Worm (Caenorhabditis elegans) whole organism, L2 larva: ENCODE results near the gene srw-39.

Experiments
- C34F6.9 ChIP-seq: fragments of 150-350 bp; optimal IDR thresholded peaks from 2 replicates; lab custom pipeline; 2014; ENCODE audit warnings: missing biosample characterization, missing genetic modification characterization
- F13H6.1 ChIP-seq: sonication (generic microtip); optimal IDR thresholded peaks from 2 replicates; lab custom pipeline; 2016; ENCODE audit warnings: missing genetic modification characterization, missing compliant biosample characterization
- R02D3.7 ChIP-seq: fragments of 150-350 bp; optimal IDR thresholded peaks from 2 replicates; lab custom pipeline; 2014; ENCODE audit warnings: missing biosample characterization, missing genetic modification characterization
- Y55F3AM.14 ChIP-seq: fragments of 200-800 bp; sonication (Bioruptor generic); optimal IDR thresholded peaks from 2 replicates; lab custom pipeline; 2018; ENCODE audit warnings: mild to moderate bottlenecking, missing genetic modification characterization, missing compliant biosample characterization
- ZK546.5 ChIP-seq: sonication (generic microtip); optimal IDR thresholded peaks from 2 replicates; lab custom pipeline; 2017; ENCODE audit warnings: missing biosample characterization, missing genetic modification characterization
- alr-1 ChIP-seq: fragments of 150-350 bp; optimal IDR thresholded peaks from 2 replicates; lab custom pipeline; 2014; ENCODE audit warnings: missing biosample characterization, missing genetic modification characterization
- aly-2 ChIP-seq: fragments of 150-350 bp; optimal IDR thresholded peaks from 2 replicates; lab custom pipeline; 2014; ENCODE audit warnings: missing biosample characterization, missing genetic modification characterization
- ama-1 ChIP-seq: fragments of 150-350 bp; optimal IDR thresholded peaks from 2 replicates; lab custom pipeline; 2018; ENCODE audit warnings: inconsistent platforms
- blmp-1 ChIP-seq: sonication (generic microtip); optimal IDR thresholded peaks from 2 replicates; lab custom pipeline; 2017; ENCODE audit warnings: missing genetic modification characterization, mild to moderate bottlenecking, missing compliant biosample characterization, antibody characterized with exemption, moderate library complexity; ENCODE audit not compliant: insufficient read depth
- ceh-16 ChIP-seq: fragments of 150-350 bp; optimal IDR thresholded peaks from 2 replicates; lab custom pipeline; 2014; ENCODE audit warnings: missing biosample characterization, missing genetic modification characterization
- ceh-82 ChIP-seq: fragments of 150-350 bp; optimal IDR thresholded peaks from 2 replicates; lab custom pipeline; 2014; ENCODE audit warnings: missing biosample characterization, missing genetic modification characterization
- crh-2 ChIP-seq: sonication (generic microtip); optimal IDR thresholded peaks from 2 replicates; lab custom pipeline; 2017; ENCODE audit warnings: missing biosample characterization, missing genetic modification characterization
- dmd-4 ChIP-seq: sonication (generic microtip); optimal IDR thresholded peaks from 2 replicates; lab custom pipeline; 2017; ENCODE audit warnings: missing biosample characterization, missing genetic modification characterization
- egl-27 ChIP-seq: sonication (generic microtip); optimal IDR thresholded peaks from 3 replicates; lab custom pipeline; 2017; ENCODE audit warnings: missing biosample characterization, missing genetic modification reagents, missing genetic modification characterization
- elt-1 ChIP-seq: fragments of 150-350 bp; optimal IDR thresholded peaks from 2 replicates; lab custom pipeline; 2014; ENCODE audit warnings: missing biosample characterization, missing genetic modification characterization
- elt-3 ChIP-seq: sonication (generic microtip); optimal IDR thresholded peaks from 2 replicates; lab custom pipeline; 2017; ENCODE audit warnings: missing biosample characterization, missing genetic modification characterization
- fos-1 ChIP-seq: fragments of 150-350 bp; optimal IDR thresholded peaks from 2 replicates; lab custom pipeline; 2014; ENCODE audit warnings: missing biosample characterization, missing genetic modification characterization
- gmeb-1 ChIP-seq: fragments of 150-350 bp; optimal IDR thresholded peaks from 2 replicates; lab custom pipeline; 2014; ENCODE audit warnings: missing biosample characterization, missing genetic modification characterization
- lin-11 ChIP-seq: fragments of 150-350 bp; sonication (generic microtip); optimal IDR thresholded peaks from 2 replicates; lab custom pipeline; 2014; ENCODE audit warnings: missing biosample characterization, missing genetic modification characterization, inconsistent platforms, mixed read lengths
- lin-13 ChIP-seq: fragments of 150-350 bp; optimal IDR thresholded peaks from 2 replicates; lab custom pipeline; 2014; ENCODE audit warnings: missing biosample characterization, missing genetic modification reagents, missing genetic modification characterization
- lin-39 ChIP-seq: fragments of 150-350 bp; optimal IDR thresholded peaks from 2 replicates; lab custom pipeline; 2014; ENCODE audit warnings: missing biosample characterization, missing genetic modification reagents, missing genetic modification characterization
- lsy-2 ChIP-seq, 2 experiments: fragments of 150-350 bp in 1 of 2; sonication (generic microtip) in 1 of 2; optimal IDR thresholded peaks; 2 replicates each; lab custom pipeline; 2014 to 2017; ENCODE audit warnings: missing biosample characterization in 2 of 2, missing genetic modification characterization in 2 of 2
- mab-5 ChIP-seq: fragments of 150-350 bp; optimal IDR thresholded peaks from 2 replicates; lab custom pipeline; 2014; ENCODE audit warnings: missing biosample characterization, missing genetic modification characterization
- mbf-1 ChIP-seq: sonication (generic microtip); optimal IDR thresholded peaks from 2 replicates; lab custom pipeline; 2017; ENCODE audit warnings: missing biosample characterization, missing genetic modification characterization
- mdl-1 ChIP-seq, 2 experiments: fragments of 150-350 bp in 1 of 2; sonication (generic microtip) in 1 of 2; optimal IDR thresholded peaks; 2 replicates each; lab custom pipeline; 2017; ENCODE audit warnings: missing biosample characterization in 2 of 2, missing genetic modification characterization in 2 of 2
- nhr-11 ChIP-seq: fragments of 150-350 bp; optimal IDR thresholded peaks from 2 replicates; lab custom pipeline; 2014; ENCODE audit warnings: missing biosample characterization, missing genetic modification characterization
- nhr-12 ChIP-seq: fragments of 150-350 bp; optimal IDR thresholded peaks from 2 replicates; lab custom pipeline; 2014; ENCODE audit warnings: missing biosample characterization, missing genetic modification characterization
- nhr-129 ChIP-seq: fragments of 150-350 bp; optimal IDR thresholded peaks from 2 replicates; lab custom pipeline; 2014; ENCODE audit warnings: missing biosample characterization, missing genetic modification characterization
- nhr-21 ChIP-seq: fragments of 150-350 bp; optimal IDR thresholded peaks from 2 replicates; lab custom pipeline; 2014; ENCODE audit warnings: missing biosample characterization, missing genetic modification characterization
- nhr-23 ChIP-seq: fragments of 150-350 bp; optimal IDR thresholded peaks from 2 replicates; lab custom pipeline; 2014; ENCODE audit warnings: missing biosample characterization, missing genetic modification reagents, missing genetic modification characterization
- nhr-237 ChIP-seq: fragments of 150-350 bp; optimal IDR thresholded peaks from 2 replicates; lab custom pipeline; 2014; ENCODE audit warnings: missing biosample characterization, missing genetic modification characterization
- nhr-25 ChIP-seq: fragments of 150-350 bp; sonication (generic microtip); optimal IDR thresholded peaks from 3 replicates; lab custom pipeline; 2014; ENCODE audit warnings: missing biosample characterization, missing genetic modification characterization
- nhr-6 ChIP-seq: fragments of 150-350 bp; optimal IDR thresholded peaks from 2 replicates; lab custom pipeline; 2014; ENCODE audit warnings: missing biosample characterization, missing genetic modification characterization
- nhr-77 ChIP-seq: fragments of 150-350 bp; optimal IDR thresholded peaks from 2 replicates; lab custom pipeline; 2014; ENCODE audit warnings: missing biosample characterization, missing genetic modification characterization
- sem-4 ChIP-seq: fragments of 150-350 bp; optimal IDR thresholded peaks from 2 replicates; lab custom pipeline; 2014; ENCODE audit warnings: missing biosample characterization, missing genetic modification reagents, missing genetic modification characterization
- skn-1 ChIP-seq: sonication (generic microtip); optimal IDR thresholded peaks from 2 replicates; lab custom pipeline; 2017; ENCODE audit warnings: missing biosample characterization, missing genetic modification characterization
- sma-3 ChIP-seq: sonication (generic microtip); optimal IDR thresholded peaks from 2 replicates; lab custom pipeline; 2016; ENCODE audit warnings: missing genetic modification reagents, missing genetic modification characterization, missing compliant biosample characterization
- sma-9 ChIP-seq, 2 experiments: fragments of 150-350 bp in 1 of 2; sonication (generic microtip) in 1 of 2; optimal IDR thresholded peaks; 2 replicates each; lab custom pipeline; 2014 to 2016; ENCODE audit warnings: missing genetic modification characterization in 2 of 2, mild to moderate bottlenecking in 1 of 2, missing biosample characterization in 1 of 2, missing compliant biosample characterization in 1 of 2, missing genetic modification reagents in 1 of 2, moderate library complexity in 1 of 2
- snpc-4 ChIP-seq: fragments of 150-350 bp; optimal IDR thresholded peaks from 2 replicates; lab custom pipeline; 2014; ENCODE audit warnings: missing biosample characterization, missing genetic modification characterization
- unc-39 ChIP-seq: fragments of 150-350 bp; optimal IDR thresholded peaks from 2 replicates; lab custom pipeline; 2014; ENCODE audit warnings: missing biosample characterization, missing genetic modification characterization
- unc-55 ChIP-seq: fragments of 150-350 bp; sonication (generic microtip); optimal IDR thresholded peaks from 3 replicates; lab custom pipeline; 2014; ENCODE audit warnings: missing biosample characterization, missing genetic modification reagents, missing genetic modification characterization
- unc-62 ChIP-seq: fragments of 150-350 bp; optimal IDR thresholded peaks from 2 replicates; lab custom pipeline; 2014; ENCODE audit warnings: missing biosample characterization, missing genetic modification reagents, missing genetic modification characterization
- zag-1 ChIP-seq: fragments of 150-350 bp; optimal IDR thresholded peaks from 2 replicates; lab custom pipeline; 2014; ENCODE audit warnings: missing biosample characterization, missing genetic modification characterization
- ztf-1 ChIP-seq: fragments of 200-800 bp; sonication (Bioruptor generic); conservative IDR thresholded peaks from 2 replicates; pipeline ENCODE4 v1.3.6; 2022; ENCODE audit warnings: missing genetic modification characterization, missing compliant biosample characterization
- ztf-11 ChIP-seq: sonication (generic microtip); optimal IDR thresholded peaks from 2 replicates; lab custom pipeline; 2017; ENCODE audit warnings: missing biosample characterization, missing genetic modification characterization
- ztf-4 ChIP-seq: fragments of 150-350 bp; optimal IDR thresholded peaks from 2 replicates; lab custom pipeline; 2014; ENCODE audit warnings: missing biosample characterization, missing genetic modification characterization

srw-39 gene

DNA sequence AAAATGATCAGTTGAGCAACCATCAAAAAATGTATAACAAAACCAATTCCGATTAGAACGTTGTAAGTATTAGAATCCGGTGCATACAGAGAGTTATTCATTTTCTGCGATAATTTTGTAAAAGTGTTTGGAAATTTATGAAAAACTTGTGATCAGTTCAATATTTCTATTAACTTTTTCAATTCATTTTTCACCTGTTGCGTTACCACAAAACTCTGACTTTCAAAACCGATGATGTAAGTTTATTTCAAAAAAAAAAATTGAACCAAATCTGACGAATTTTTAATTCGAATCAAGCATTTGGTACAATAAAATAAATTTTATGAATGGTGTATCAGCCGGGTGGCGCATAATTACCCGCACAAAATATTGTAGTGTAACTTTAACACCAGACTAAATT is 14.7 kb upstream of the srw-39 start, which contains the start of gene srz-16:
Gene srz-16, minus strand, starts transcription at position 101 of the 400 bp plus-strand sequence.
- TF ChIP-seq Y55F3AM.14 (GFP tag; lab: Kevin White, UChicago) (no peak), ztf-4 (tag; lab: Kevin White, UChicago) (no peak), lsy-2 (tag; optimal IDR thresholded peaks at IDR 0.05; lab: Kevin White, UChicago) (no peak), C34F6.9 (tag; lab: Kevin White, UChicago) (no peak)

ce11 chrV:20182311-20182710 is 10.5 kb upstream of the srw-39 start:
- TF ChIP-seq lsy-2 (tag; optimal IDR thresholded peaks at IDR 0.05; lab: Kevin White, UChicago) (no peak), R02D3.7 (tag; lab: Kevin White, UChicago) (no peak), ceh-16 (tag; lab: Kevin White, UChicago) (no peak)

ce11 chrV:20165808-20166207 is 6.0 kb downstream of the srw-39 start:
- peak; percentile 86 for TF ChIP-seq skn-1
- TF ChIP-seq fos-1 (tag; lab: Kevin White, UChicago), result peak; percentile 8
- TF ChIP-seq lin-13, result no peak

ce11 chrV:20164059-20164892 is 7.6 kb downstream of the srw-39 start, which contains the start of gene F19B2.5:
Gene F19B2.5, minus strand, starts transcription at chrV:20164165.
- TF ChIP-seq sem-4 (tag; lab: Kevin White, UChicago), result no peak
- TF ChIP-seq Y55F3AM.14 (GFP tag; lab: Kevin White, UChicago), result no peak
- TF ChIP-seq nhr-77, result no peak
- no peak for TF ChIP-seq dmd-4 (tag; lab: Kevin White, UChicago)
- no peak for TF ChIP-seq C34F6.9 (tag; lab: Kevin White, UChicago)
- no peak for TF ChIP-seq mdl-1 (tag; optimal IDR thresholded peaks at IDR 0.05; lab: Kevin White, UChicago)
- no peak for TF ChIP-seq ceh-16 (tag; lab: Kevin White, UChicago)
- TF ChIP-seq gmeb-1 (tag; lab: Kevin White, UChicago), result peak; percentile 63
- no peak for TF ChIP-seq nhr-21 (tag; lab: Kevin White, UChicago)
- no peak for TF ChIP-seq mbf-1 (tag; lab: Kevin White, UChicago)
- TF ChIP-seq skn-1, result no peak
- no peak for TF ChIP-seq aly-2 (tag; lab: Kevin White, UChicago)
- TF ChIP-seq nhr-11 (tag; lab: Kevin White, UChicago), result no peak
- TF ChIP-seq lsy-2 (tag; optimal IDR thresholded peaks at IDR 0.05; lab: Kevin White, UChicago), result peak in 1 of 2 experiments; percentile 35
- no peak for TF ChIP-seq zag-1 (tag; lab: Kevin White, UChicago)
- TF ChIP-seq ztf-1 (GFP tag; lab: Robert Waterston, UW), result no peak
- TF ChIP-seq elt-3 (tag; lab: Kevin White, UChicago), result no peak
- no peak for TF ChIP-seq nhr-12
- no peak for TF ChIP-seq unc-39 (tag; lab: Kevin White, UChicago)
- peak; percentile 95 for TF ChIP-seq crh-2 (tag; lab: Kevin White, UChicago)
- no peak for TF ChIP-seq unc-62 (GFP tag; lab: Kevin White, UChicago)
- TF ChIP-seq ztf-4 (tag; lab: Kevin White, UChicago), result no peak
- TF ChIP-seq mab-5 (tag; lab: Kevin White, UChicago), result no peak
- peak; percentile 89 for TF ChIP-seq ama-1
- no peak for TF ChIP-seq nhr-23 (tag; lab: Kevin White, UChicago)
- no peak for TF ChIP-seq lin-13
- TF ChIP-seq lin-39 (tag; lab: Kevin White, UChicago), result no peak
- TF ChIP-seq nhr-129 (tag; lab: Kevin White, UChicago), result peak; percentile 43
- no peak for TF ChIP-seq ceh-82 (tag; lab: Kevin White, UChicago)
- TF ChIP-seq blmp-1 (tag; lab: Kevin White, UChicago), result no peak
- no peak for TF ChIP-seq unc-55
- TF ChIP-seq alr-1 (tag; lab: Kevin White, UChicago), result no peak
- TF ChIP-seq snpc-4 (tag; lab: Kevin White, UChicago), result no peak
- peak; percentile 65 for TF ChIP-seq sma-3 (GFP tag; lab: Kevin White, UChicago)
- TF ChIP-seq lin-11 (tag; lab: Kevin White, UChicago), result no peak
- TF ChIP-seq sma-9 (GFP tag; optimal IDR thresholded peaks at IDR 0.05; lab: Kevin White, UChicago), result peak; percentile 66
- no peak for TF ChIP-seq sma-9 (tag; optimal IDR thresholded peaks at IDR 0.05; lab: Kevin White, UChicago)
- TF ChIP-seq ztf-11 (tag; lab: Kevin White, UChicago), result no peak
- TF ChIP-seq ZK546.5 (tag; lab: Kevin White, UChicago), result no peak
- TF ChIP-seq F13H6.1 (tag; lab: Kevin White, UChicago), result peak; percentile 39
- no peak for TF ChIP-seq elt-1 (tag; lab: Kevin White, UChicago)
- TF ChIP-seq nhr-6 (tag; lab: Kevin White, UChicago), result no peak
- TF ChIP-seq nhr-25 (tag; lab: Kevin White, UChicago), result no peak
- no peak for TF ChIP-seq nhr-237 (tag; lab: Kevin White, UChicago)
- no peak for TF ChIP-seq egl-27 (tag; lab: Kevin White, UChicago)
